Worm (Caenorhabditis elegans): ENCODE results near the gene C15B12.1.

DNA sequence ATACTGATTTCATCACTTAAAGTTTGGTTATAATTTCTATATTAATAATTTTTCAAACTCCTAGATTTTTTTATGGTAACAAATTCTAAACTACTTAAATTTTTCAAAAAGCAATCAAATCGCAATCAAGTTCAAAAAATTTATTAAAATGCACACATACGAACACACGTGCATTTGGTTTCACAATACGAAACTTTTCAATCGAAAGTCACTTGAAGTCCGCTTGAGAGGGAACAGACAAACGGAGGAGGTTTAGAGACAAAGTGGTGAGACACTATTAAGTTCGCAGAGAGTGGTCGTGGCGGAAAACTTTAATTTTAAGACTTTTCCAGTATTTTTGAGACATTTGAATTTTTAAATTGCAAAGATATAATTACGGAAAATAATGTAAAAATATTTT is 29.1 kb downstream of the C15B12.1 start, which contains the start of gene glr-8:
- no peak for TF ChIP-seq fos-1 (tag; optimal IDR thresholded peaks at IDR 0.05)
- no peak for TF ChIP-seq lin-39 (tag; optimal IDR thresholded peaks at IDR 0.05)
- TF ChIP-seq ceh-82 (tag; optimal IDR thresholded peaks at IDR 0.05) = no peak
- TF ChIP-seq ama-1 (optimal IDR thresholded peaks at IDR 0.05) = no peak
- TF ChIP-seq nhr-237 (tag; optimal IDR thresholded peaks at IDR 0.05) = no peak
- TF ChIP-seq aha-1 (tag; optimal IDR thresholded peaks at IDR 0.05) = no peak
- no peak for TF ChIP-seq aly-2 (tag; optimal IDR thresholded peaks at IDR 0.05)
- TF ChIP-seq lir-3 (tag; optimal IDR thresholded peaks at IDR 0.05; ENCODE audit: poor library complexity) = no peak
- TF ChIP-seq ztf-11 (tag; optimal IDR thresholded peaks at IDR 0.05) = no peak
- TF ChIP-seq nhr-76 (tag; optimal IDR thresholded peaks at IDR 0.05) = no peak
- TF ChIP-seq F16B12.6 (tag; optimal IDR thresholded peaks at IDR 0.05) = no peak
- TF ChIP-seq nhr-28 (tag; optimal IDR thresholded peaks at IDR 0.05) = no peak
